Fruit fly (Drosophila melanogaster) whole organism, embryonic: ENCODE data around the gene Tsen2.

Experiments
- Atf3 ChIP-seq: fragments of 200-800 bp; sonication (Bioruptor generic); optimal IDR thresholded peaks from 3 replicates; lab custom pipeline; 2016; ENCODE audit warnings: missing biosample characterization, missing genetic modification characterization
- Bteb2 ChIP-seq: fragments of 200-800 bp; sonication (Bioruptor generic); optimal IDR thresholded peaks from 2 replicates; lab custom pipeline; 2016; ENCODE audit warnings: missing biosample characterization, missing genetic modification characterization
- CG12299 ChIP-seq: fragments of 200-800 bp; sonication (Bioruptor generic); optimal IDR thresholded peaks from 2 replicates; lab custom pipeline; 2018; ENCODE audit warnings: missing biosample characterization, mild to moderate bottlenecking, missing genetic modification characterization
- CG12659 ChIP-seq: fragments of 200-800 bp; sonication (Bioruptor generic); optimal IDR thresholded peaks from 3 replicates; lab custom pipeline; 2017; ENCODE audit warnings: mild to moderate bottlenecking, missing biosample characterization, missing genetic modification reagents, missing genetic modification characterization
- CG15011 ChIP-seq: fragments of 200-800 bp; sonication (Bioruptor generic); optimal IDR thresholded peaks from 3 replicates; lab custom pipeline; 2018; ENCODE audit warnings: missing biosample characterization, mild to moderate bottlenecking, missing genetic modification characterization
- CG15514 ChIP-seq: fragments of 200-800 bp; sonication (Bioruptor generic); optimal IDR thresholded peaks from 3 replicates; lab custom pipeline; 2017; ENCODE audit warnings: missing biosample characterization, missing genetic modification characterization, mild to moderate bottlenecking, moderate library complexity, missing genetic modification reagents
- CG18599 ChIP-seq: fragments of 200-800 bp; sonication (Bioruptor generic); optimal IDR thresholded peaks from 3 replicates; lab custom pipeline; 2017; ENCODE audit warnings: missing biosample characterization, missing genetic modification characterization, mild to moderate bottlenecking, moderate library complexity, missing genetic modification reagents
- CG2202 ChIP-seq: fragments of 200-800 bp; sonication (Bioruptor generic); optimal IDR thresholded peaks from 2 replicates; lab custom pipeline; 2018; ENCODE audit warnings: missing biosample characterization, mild to moderate bottlenecking, missing genetic modification characterization
- CG30020 ChIP-seq: fragments of 200-800 bp; optimal IDR thresholded peaks from 2 replicates; lab custom pipeline; 2019; ENCODE audit warnings: missing biosample characterization, mild to moderate bottlenecking, missing genetic modification characterization, moderate library complexity
- CG4424 ChIP-seq: fragments of 200-800 bp; sonication (Bioruptor generic); optimal IDR thresholded peaks from 3 replicates; lab custom pipeline; 2016; ENCODE audit warnings: missing biosample characterization, missing genetic modification characterization
- CG4707 ChIP-seq: fragments of 200-800 bp; sonication (Bioruptor generic); optimal IDR thresholded peaks from 2 replicates; lab custom pipeline; 2018; ENCODE audit warnings: missing biosample characterization, mild to moderate bottlenecking, missing genetic modification characterization, moderate library complexity
- CG4854 ChIP-seq: fragments of 200-800 bp; sonication (Bioruptor generic); optimal IDR thresholded peaks from 2 replicates; lab custom pipeline; 2016; ENCODE audit warnings: missing biosample characterization, missing genetic modification characterization, inconsistent platforms
- CG5245 ChIP-seq: fragments of 200-800 bp; sonication (Bioruptor generic); optimal IDR thresholded peaks from 3 replicates; lab custom pipeline; 2016; ENCODE audit warnings: missing biosample characterization, missing genetic modification characterization
- CG6254 ChIP-seq: fragments of 200-800 bp; sonication (Bioruptor generic); optimal IDR thresholded peaks from 3 replicates; lab custom pipeline; 2017; ENCODE audit warnings: mild to moderate bottlenecking, missing biosample characterization, missing genetic modification reagents, missing genetic modification characterization
- CG6654 ChIP-seq: fragments of 200-800 bp; sonication (Bioruptor generic); optimal IDR thresholded peaks from 2 replicates; lab custom pipeline; 2017; ENCODE audit warnings: missing biosample characterization, mild to moderate bottlenecking, missing genetic modification characterization
- CG6689 ChIP-seq: fragments of 200-800 bp; sonication (Bioruptor generic); IDR thresholded peaks from 2 replicates; pipeline ENCODE4 v1.3.6; 2022; ENCODE audit warnings: missing biosample characterization, missing genetic modification characterization
- CG6791 ChIP-seq: fragments of 200-800 bp; sonication (Bioruptor generic); IDR thresholded peaks from 3 replicates; pipeline ENCODE4 v1.3.6; 2022; ENCODE audit warnings: missing biosample characterization, missing genetic modification characterization; ENCODE audit not compliant: partially characterized antibody
- CG9609 ChIP-seq: fragments of 200-800 bp; sonication (Bioruptor generic); optimal IDR thresholded peaks from 3 replicates; lab custom pipeline; 2016; ENCODE audit warnings: missing biosample characterization, missing genetic modification characterization
- CG9817 ChIP-seq: fragments of 200-800 bp; sonication (Bioruptor generic); optimal IDR thresholded peaks from 2 replicates; lab custom pipeline; 2018; ENCODE audit warnings: missing biosample characterization, mild to moderate bottlenecking, missing genetic modification characterization, moderate library complexity
- CHES-1-like ChIP-seq: fragments of 200-800 bp; sonication (Bioruptor generic); optimal IDR thresholded peaks from 2 replicates; lab custom pipeline; 2016; ENCODE audit warnings: missing biosample characterization, missing genetic modification characterization
- Camta ChIP-seq: fragments of 200-800 bp; sonication (Bioruptor generic); optimal IDR thresholded peaks from 2 replicates; lab custom pipeline; 2016; ENCODE audit warnings: missing biosample characterization, missing genetic modification characterization
- CkIIα-i1 ChIP-seq: fragments of 200-800 bp; sonication (Bioruptor generic); IDR thresholded peaks from 2 replicates; pipeline ENCODE4 v1.3.6; 2022; ENCODE audit warnings: missing biosample characterization, missing genetic modification characterization
- Dip2 ChIP-seq: fragments of 200-800 bp; sonication (Bioruptor generic); IDR thresholded peaks from 2 replicates; pipeline ENCODE4 v1.3.6; 2022; ENCODE audit warnings: missing biosample characterization, missing genetic modification characterization
- Dref ChIP-seq: fragments of 200-800 bp; sonication (Bioruptor generic); IDR thresholded peaks from 2 replicates; pipeline ENCODE4 v1.3.6; 2022; ENCODE audit warnings: missing biosample characterization, missing genetic modification characterization
- Fer2 ChIP-seq: fragments of 200-800 bp; sonication (Bioruptor generic); optimal IDR thresholded peaks from 2 replicates; lab custom pipeline; 2018; ENCODE audit warnings: missing biosample characterization, mild to moderate bottlenecking, missing genetic modification characterization, moderate library complexity
- H2.0 ChIP-seq: fragments of 200-800 bp; sonication (Bioruptor generic); IDR thresholded peaks from 2 replicates; pipeline ENCODE4 v1.3.6; 2022; ENCODE audit warnings: missing biosample characterization, missing genetic modification characterization
- HLH3B ChIP-seq: fragments of 200-800 bp; sonication (Bioruptor generic); IDR thresholded peaks from 2 replicates; pipeline ENCODE4 v1.3.6; 2022; ENCODE audit warnings: missing biosample characterization, missing genetic modification characterization
- HLH54F ChIP-seq: fragments of 200-800 bp; sonication (Bioruptor generic); optimal IDR thresholded peaks from 3 replicates; lab custom pipeline; 2016; ENCODE audit warnings: missing biosample characterization, missing genetic modification characterization
- Optix ChIP-seq: fragments of 200-800 bp; sonication (Bioruptor generic); IDR thresholded peaks from 3 replicates; pipeline ENCODE4 v1.3.6; 2022; ENCODE audit warnings: missing biosample characterization, missing genetic modification characterization
- Ptx1 ChIP-seq: fragments of 200-800 bp; sonication (Bioruptor generic); IDR thresholded peaks from 2 replicates; pipeline ENCODE4 v1.3.6; 2022; ENCODE audit warnings: missing biosample characterization, missing genetic modification characterization
- YL-1 ChIP-seq: fragments of 200-800 bp; sonication (Bioruptor generic); optimal IDR thresholded peaks from 3 replicates; lab custom pipeline; 2017; ENCODE audit warnings: missing biosample characterization, mild to moderate bottlenecking, missing genetic modification characterization
- al ChIP-seq: fragments of 200-800 bp; sonication (Bioruptor generic); IDR thresholded peaks from 2 replicates; pipeline ENCODE4 v1.3.6; 2022; ENCODE audit warnings: missing biosample characterization, missing genetic modification characterization
- cad ChIP-seq: fragments of >200 bp; optimal IDR thresholded peaks from 2 replicates; lab custom pipeline; 2017; ENCODE audit warnings: missing biosample characterization, missing genetic modification characterization
- cas ChIP-seq: fragments of 200-800 bp; sonication (Bioruptor generic); IDR thresholded peaks from 2 replicates; pipeline ENCODE4 v1.3.6; 2022; ENCODE audit warnings: missing biosample characterization, missing genetic modification characterization
- cg ChIP-seq: fragments of 200-800 bp; sonication (Bioruptor generic); optimal IDR thresholded peaks from 3 replicates; lab custom pipeline; 2019; ENCODE audit warnings: missing biosample characterization, mild to moderate bottlenecking, missing genetic modification characterization, moderate library complexity
- chn ChIP-seq: fragments of 200-800 bp; sonication (Bioruptor generic); optimal IDR thresholded peaks from 2 replicates; lab custom pipeline; 2016; ENCODE audit warnings: missing biosample characterization, missing genetic modification characterization
- dysf ChIP-seq: fragments of 200-800 bp; sonication (Bioruptor generic); IDR thresholded peaks from 3 replicates; pipeline ENCODE4 v1.3.6; 2022; ENCODE audit warnings: missing biosample characterization, missing genetic modification characterization
- hbn ChIP-seq: fragments of 200-800 bp; sonication (Bioruptor generic); IDR thresholded peaks from 2 replicates; pipeline ENCODE4 v1.3.6; 2022; ENCODE audit warnings: missing biosample characterization, missing genetic modification characterization; ENCODE audit not compliant: partially characterized antibody
- insv ChIP-seq, 2 experiments: fragments of 200-800 bp; sonication (Bioruptor generic); optimal IDR thresholded peaks; 3 replicates each; lab custom pipeline; 2016 to 2018; ENCODE audit warnings: missing biosample characterization in 2 of 2, missing genetic modification characterization in 2 of 2
- kah ChIP-seq: fragments of 200-800 bp; sonication (Bioruptor generic); optimal IDR thresholded peaks from 2 replicates; lab custom pipeline; 2018; ENCODE audit warnings: missing biosample characterization, mild to moderate bottlenecking, missing genetic modification characterization
- org-1 ChIP-seq: fragments of 200-800 bp; sonication (Bioruptor generic); optimal IDR thresholded peaks from 2 replicates; lab custom pipeline; 2017; ENCODE audit warnings: missing biosample characterization, missing genetic modification characterization
- pum ChIP-seq: fragments of 200-800 bp; sonication (Bioruptor generic); optimal IDR thresholded peaks from 2 replicates; lab custom pipeline; 2016; ENCODE audit warnings: missing biosample characterization, missing genetic modification characterization
- ro ChIP-seq: fragments of 200-800 bp; sonication (Bioruptor generic); IDR thresholded peaks from 2 replicates; pipeline ENCODE4 v1.3.6; 2022; ENCODE audit warnings: missing biosample characterization, missing genetic modification characterization
- sisA ChIP-seq: fragments of 200-800 bp; sonication (Bioruptor generic); IDR thresholded peaks from 2 replicates; pipeline ENCODE4 v1.3.6; 2022; ENCODE audit warnings: missing biosample characterization, missing genetic modification characterization
- sqz ChIP-seq: fragments of 200-800 bp; sonication (Bioruptor generic); optimal IDR thresholded peaks from 3 replicates; lab custom pipeline; 2018; ENCODE audit warnings: missing biosample characterization, mild to moderate bottlenecking, missing genetic modification characterization
- ssp ChIP-seq: fragments of 200-800 bp; sonication (Bioruptor generic); IDR thresholded peaks from 2 replicates; pipeline ENCODE4 v1.3.6; 2022; ENCODE audit warnings: missing biosample characterization, missing genetic modification characterization
- tap ChIP-seq: fragments of 200-800 bp; optimal IDR thresholded peaks from 3 replicates; lab custom pipeline; 2019; ENCODE audit warnings: missing biosample characterization, mild to moderate bottlenecking, missing genetic modification characterization, moderate library complexity
- vfl ChIP-seq: fragments of 200-800 bp; sonication (Bioruptor generic); optimal IDR thresholded peaks from 2 replicates; lab custom pipeline; 2016; ENCODE audit warnings: missing biosample characterization, missing genetic modification characterization
- vnd ChIP-seq: fragments of 200-800 bp; sonication (Bioruptor generic); IDR thresholded peaks from 3 replicates; pipeline ENCODE4 v1.3.6; 2022; ENCODE audit warnings: missing biosample characterization, missing genetic modification characterization; ENCODE audit not compliant: partially characterized antibody

Tsen2 gene

dm6 chr2L:16715841-16716701, 13.5 kb upstream of the Tsen2 start, which contains the start of the genes Cyt-c-d and CG31808 (continued):
- TF ChIP-seq CG15514 (GFP tag; lab: Kevin White, UChicago) (peak; percentile 88), chn (peak; percentile 96), CG4424 (peak; percentile 96), CG12659 (peak; percentile 97), al (GFP tag; lab: Robert Waterston, UW) (peak; percentile 85), CG4707 (GFP tag; lab: Kevin White, UChicago) (peak; percentile 93), Dip2 (GFP tag; lab: Robert Waterston, UW) (no peak; the same call in 1 of the 2 replicates), CkIIα-i1 (GFP tag; lab: Robert Waterston, UW) (peak; percentile 81), Atf3 (GFP tag; lab: Kevin White, UChicago) (peak; percentile 90), CG9609 (peak; percentile 88), kah (GFP tag; lab: Kevin White, UChicago) (peak; percentile 90), ssp (GFP tag; lab: Robert Waterston, UW) (peak; percentile 91), Dref (GFP tag; lab: Robert Waterston, UW) (no peak), cas (peak; percentile 86), insv (GFP tag; optimal IDR thresholded peaks at IDR 0.05; lab: Kevin White, UChicago) (peak in 1 of 2 experiments; percentile 59), CG2202 (tag; lab: Kevin White, UChicago) (peak; percentile 96), H2.0 (peak; percentile 97), vnd (GFP tag; lab: Robert Waterston, UW) (no peak), CHES-1-like (GFP tag; lab: Kevin White, UChicago) (peak; percentile 80), Optix (GFP tag; lab: Robert Waterston, UW) (peak; percentile 98), Bteb2 (GFP tag; lab: Kevin White, UChicago) (peak; percentile 96), ro (GFP tag; lab: Robert Waterston, UW) (peak; percentile 92), CG6689 (GFP tag; lab: Robert Waterston, UW) (peak; percentile 98), CG9817 (peak; percentile 92), CG6791 (peak; percentile 42; the same call in 1 of the 3 replicates), HLH3B (GFP tag; lab: Robert Waterston, UW) (peak; percentile 98), pum (GFP tag; lab: Kevin White, UChicago) (peak; percentile 90), CG18599 (GFP tag; lab: Kevin White, UChicago) (peak; percentile 97), Fer2 (tag; lab: Kevin White, UChicago) (peak; percentile 84), org-1 (GFP tag; lab: Kevin White, UChicago) (peak; percentile 97), Camta (GFP tag; lab: Kevin White, UChicago) (peak; percentile 95), hbn (GFP tag; lab: Robert Waterston, UW) (no peak), sqz (GFP tag; lab: Kevin White, UChicago) (peak; percentile 91), CG4854 (GFP tag; lab: Kevin White, UChicago) (peak; percentile 92), cg (peak; percentile 28), Ptx1 (peak; percentile 98), CG30020 (tag; lab: Kevin White, UChicago) (peak; percentile 81), CG5245 (GFP tag; lab: Kevin White, UChicago) (peak; percentile 95), CG6254 (peak; percentile 96), dysf (GFP tag; lab: Robert Waterston, UW) (peak; percentile 98), vfl (GFP tag; lab: Kevin White, UChicago) (peak; percentile 93), cad (GFP tag; lab: Kevin White, UChicago) (no peak), CG12299 (tag; lab: Kevin White, UChicago) (peak; percentile 96), CG15011 (GFP tag; lab: Kevin White, UChicago) (peak; percentile 92), tap (tag; lab: Kevin White, UChicago) (peak; percentile 97), YL-1 (GFP tag; lab: Kevin White, UChicago) (peak; percentile 90), HLH54F (GFP tag; lab: Kevin White, UChicago) (peak; percentile 85), CG6654 (peak; percentile 88), sisA (peak; percentile 97)
